Fruit fly (Drosophila melanogaster): ENCODE data around the gene CG5171.

DNA sequence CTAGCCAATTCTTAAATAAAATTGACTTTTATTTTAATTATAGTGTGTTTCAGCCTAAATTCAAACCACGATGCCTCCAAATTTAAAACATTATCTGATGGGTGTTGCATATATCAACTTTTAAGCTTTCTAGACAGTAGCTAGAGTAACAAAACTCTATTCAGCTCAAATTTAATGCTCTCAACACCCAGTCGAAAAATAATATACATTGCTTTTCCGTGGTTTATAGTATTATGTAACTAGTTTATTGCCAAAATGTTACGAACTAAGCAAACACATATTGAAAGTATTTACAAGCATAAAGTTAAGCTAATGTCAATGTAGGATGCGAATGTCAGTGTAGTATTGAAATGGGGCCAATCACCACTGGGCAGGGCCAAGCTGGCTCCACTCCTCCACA, 29.2 kb downstream of the CG5171 start:
- TF ChIP-seq fru (GFP tag; optimal IDR thresholded peaks at IDR 0.05) (no peak), psq (GFP tag; optimal IDR thresholded peaks at IDR 0.05) (no peak), Vsx2 (GFP tag; optimal IDR thresholded peaks at IDR 0.05; ENCODE audit: partially characterized antibody) (no peak), h (GFP tag; optimal IDR thresholded peaks at IDR 0.05) (no peak), rgr (GFP tag; optimal IDR thresholded peaks at IDR 0.05) (no peak), sv (GFP tag; optimal IDR thresholded peaks at IDR 0.05) (no peak)
